Worm (Caenorhabditis elegans) whole organism, L1 larva: ENCODE measurements around the gene lgc-40.

ENCODE experiments used
- C04F5.9 ChIP-seq: sonication (generic microtip); optimal IDR thresholded peaks from 2 replicates; lab custom pipeline; 2016; ENCODE audit warnings: missing genetic modification characterization, missing compliant biosample characterization
- C16A3.4 ChIP-seq: fragments of 150-350 bp; optimal IDR thresholded peaks from 2 replicates; lab custom pipeline; 2014; ENCODE audit warnings: missing biosample characterization, missing genetic modification characterization
- Y116A8C.19 ChIP-seq: sonication (generic microtip); optimal IDR thresholded peaks from 2 replicates; lab custom pipeline; 2016; ENCODE audit warnings: missing compliant biosample characterization, missing genetic modification characterization, borderline replicate concordance
- aly-2 ChIP-seq: fragments of 150-350 bp; optimal IDR thresholded peaks from 2 replicates; lab custom pipeline; 2014; ENCODE audit warnings: missing biosample characterization, missing genetic modification characterization
- ama-1 ChIP-seq: fragments of 150-350 bp; optimal IDR thresholded peaks from 2 replicates; lab custom pipeline; 2014
- ceh-63 ChIP-seq: fragments of 200-800 bp; sonication (Bioruptor generic); optimal IDR thresholded peaks from 2 replicates; lab custom pipeline; 2018; ENCODE audit warnings: mild to moderate bottlenecking, missing genetic modification characterization, missing compliant biosample characterization
- ceh-82 ChIP-seq, 3 experiments: fragments of 150-350 bp in 1 of 3; sonication (generic microtip) in 2 of 3; optimal IDR thresholded peaks; 2 replicates each; lab custom pipeline; 2014 to 2017; ENCODE audit warnings: missing biosample characterization in 3 of 3, missing genetic modification characterization in 3 of 3
- ceh-90 ChIP-seq: sonication (generic microtip); optimal IDR thresholded peaks from 2 replicates; lab custom pipeline; 2016; ENCODE audit warnings: missing genetic modification characterization, missing compliant biosample characterization
- ces-1 ChIP-seq: fragments of 150-350 bp; optimal IDR thresholded peaks from 2 replicates; lab custom pipeline; 2014; ENCODE audit warnings: missing biosample characterization, missing genetic modification reagents, missing genetic modification characterization
- dpl-1 ChIP-seq, 3 experiments: fragments of 150-350 bp in 2 of 3; sonication (generic microtip) in 1 of 3; optimal IDR thresholded peaks; 2 replicates each; lab custom pipeline; 2014 to 2017; ENCODE audit warnings: missing biosample characterization in 3 of 3, missing genetic modification characterization in 3 of 3, missing genetic modification reagents in 3 of 3
- efl-1 ChIP-seq, 4 experiments: fragments of 150-350 bp; optimal IDR thresholded peaks in 3 of 4; peaks in 1 of 4; 1 replicate in 1 of 4; 2 replicates in 3 of 4; lab custom pipeline; 2014; ENCODE audit warnings: missing biosample characterization in 2 of 4, missing genetic modification characterization in 2 of 4, missing genetic modification reagents in 2 of 4
- egl-13 ChIP-seq: sonication (generic microtip); optimal IDR thresholded peaks from 2 replicates; lab custom pipeline; 2016; ENCODE audit warnings: missing genotype, missing genetic modification reagents, missing genetic modification characterization, missing compliant biosample characterization
- elt-2 ChIP-seq: sonication (generic microtip); optimal IDR thresholded peaks from 2 replicates; lab custom pipeline; 2016; ENCODE audit warnings: missing genetic modification characterization, mild to moderate bottlenecking, inconsistent platforms, missing compliant biosample characterization, missing genetic modification reagents
- elt-3 ChIP-seq, 6 experiments: fragments of 150-350 bp in 1 of 6; sonication (generic microtip); optimal IDR thresholded peaks; 2 replicates each; lab custom pipeline; 2017 to 2018; ENCODE audit warnings: missing biosample characterization in 6 of 6, missing genetic modification characterization in 6 of 6, inconsistent platforms in 1 of 6
- ets-5 ChIP-seq: fragments of 200-800 bp; sonication (Bioruptor generic); IDR thresholded peaks from 2 replicates; pipeline ENCODE4 v1.3.6; 2022; ENCODE audit warnings: missing genetic modification characterization, missing compliant biosample characterization
- fkh-8 ChIP-seq: sonication (generic microtip); optimal IDR thresholded peaks from 2 replicates; lab custom pipeline; 2016; ENCODE audit warnings: mild to moderate bottlenecking, missing genetic modification characterization, missing compliant biosample characterization
- fos-1 ChIP-seq: fragments of 150-350 bp; optimal IDR thresholded peaks from 2 replicates; lab custom pipeline; 2014; ENCODE audit warnings: missing biosample characterization, missing genetic modification characterization
- hlh-4 ChIP-seq: sonication (generic microtip); optimal IDR thresholded peaks from 2 replicates; lab custom pipeline; 2016; ENCODE audit warnings: mild to moderate bottlenecking, missing genetic modification characterization, missing compliant biosample characterization
- isw-1 ChIP-seq: fragments of 200-800 bp; sonication (Bioruptor generic); IDR thresholded peaks from 2 replicates; pipeline ENCODE4 v1.3.6; 2022; ENCODE audit warnings: missing genetic modification characterization, missing compliant biosample characterization
- jun-1 ChIP-seq: fragments of 150-350 bp; optimal IDR thresholded peaks from 2 replicates; lab custom pipeline; 2014; ENCODE audit warnings: missing biosample characterization, missing genetic modification reagents, missing genetic modification characterization
- lin-39 ChIP-seq: fragments of 150-350 bp; optimal IDR thresholded peaks from 2 replicates; lab custom pipeline; 2014; ENCODE audit warnings: missing biosample characterization, missing genetic modification reagents, missing genetic modification characterization
- lsy-2 ChIP-seq, 2 experiments: fragments of 150-350 bp; optimal IDR thresholded peaks; 2 replicates each; lab custom pipeline; 2014; ENCODE audit warnings: missing biosample characterization in 2 of 2, missing genetic modification characterization in 2 of 2
- mab-9 ChIP-seq: fragments of 200-800 bp; sonication (Bioruptor generic); IDR thresholded peaks from 2 replicates; pipeline ENCODE4 v1.3.6; 2022; ENCODE audit warnings: missing genetic modification reagents, missing genetic modification characterization, missing compliant biosample characterization
- mep-1 ChIP-seq: fragments of 150-350 bp; optimal IDR thresholded peaks from 2 replicates; lab custom pipeline; 2014; ENCODE audit warnings: missing biosample characterization, missing genetic modification characterization
- nhr-11 ChIP-seq: fragments of 150-350 bp; optimal IDR thresholded peaks from 2 replicates; lab custom pipeline; 2014; ENCODE audit warnings: missing biosample characterization, missing genetic modification characterization
- nhr-19 ChIP-seq: fragments of 200-800 bp; sonication (Bioruptor generic); conservative IDR thresholded peaks from 2 replicates; pipeline ENCODE4 v1.3.6; 2022; ENCODE audit warnings: missing genetic modification characterization, missing compliant biosample characterization
- nhr-20 ChIP-seq: sonication (generic microtip); optimal IDR thresholded peaks from 2 replicates; lab custom pipeline; 2016; ENCODE audit warnings: mild to moderate bottlenecking, missing genetic modification characterization, missing compliant biosample characterization
- nhr-237 ChIP-seq: fragments of 150-350 bp; optimal IDR thresholded peaks from 2 replicates; lab custom pipeline; 2014; ENCODE audit warnings: missing biosample characterization, missing genetic modification characterization
- nhr-28 ChIP-seq: fragments of 150-350 bp; optimal IDR thresholded peaks from 2 replicates; lab custom pipeline; 2014; ENCODE audit warnings: missing biosample characterization, missing genetic modification characterization
- nhr-47 ChIP-seq: sonication (generic microtip); optimal IDR thresholded peaks from 2 replicates; lab custom pipeline; 2016; ENCODE audit warnings: mild to moderate bottlenecking, missing genetic modification characterization, moderate library complexity, missing compliant biosample characterization
- nhr-71 ChIP-seq: sonication (generic microtip); optimal IDR thresholded peaks from 2 replicates; lab custom pipeline; 2016; ENCODE audit warnings: mild to moderate bottlenecking, missing genetic modification characterization, moderate library complexity, missing compliant biosample characterization
- nhr-76 ChIP-seq: sonication (generic microtip); optimal IDR thresholded peaks from 2 replicates; lab custom pipeline; 2017; ENCODE audit warnings: missing biosample characterization, missing genetic modification characterization
- nhr-77 ChIP-seq: fragments of 150-350 bp; optimal IDR thresholded peaks from 2 replicates; lab custom pipeline; 2014; ENCODE audit warnings: missing biosample characterization, missing genetic modification characterization
- nhr-84 ChIP-seq: sonication (generic microtip); optimal IDR thresholded peaks from 2 replicates; lab custom pipeline; 2017; ENCODE audit warnings: missing biosample characterization, missing genetic modification characterization
- nhr-85 ChIP-seq: sonication (generic microtip); peaks from one replicate; lab custom pipeline; 2016; ENCODE audit warnings: missing genetic modification characterization, inconsistent platforms, missing compliant biosample characterization
- nhr-90 ChIP-seq: sonication (generic microtip); optimal IDR thresholded peaks from 2 replicates; lab custom pipeline; 2016; ENCODE audit warnings: mild to moderate bottlenecking, missing genetic modification characterization, missing compliant biosample characterization; ENCODE audit not compliant: poor library complexity
- pag-3 ChIP-seq: sonication (generic microtip); optimal IDR thresholded peaks from 2 replicates; lab custom pipeline; 2017; ENCODE audit warnings: missing genetic modification characterization, mild to moderate bottlenecking, missing compliant biosample characterization, antibody characterized with exemption, borderline replicate concordance; ENCODE audit not compliant: insufficient read depth
- pax-3 ChIP-seq: fragments of 200-800 bp; sonication (Bioruptor generic); optimal IDR thresholded peaks from 2 replicates; lab custom pipeline; 2018; ENCODE audit warnings: mild to moderate bottlenecking, missing genetic modification characterization, moderate library complexity, missing compliant biosample characterization
- rnt-1 ChIP-seq: sonication (generic microtip); optimal IDR thresholded peaks from 2 replicates; lab custom pipeline; 2016; ENCODE audit warnings: mild to moderate bottlenecking, missing genetic modification characterization, moderate library complexity, missing compliant biosample characterization
- skn-1 ChIP-seq: fragments of 150-350 bp; optimal IDR thresholded peaks from 2 replicates; lab custom pipeline; 2014; ENCODE audit warnings: missing biosample characterization, missing genetic modification characterization
- snpc-4 ChIP-seq: fragments of 150-350 bp; optimal IDR thresholded peaks from 2 replicates; lab custom pipeline; 2014; ENCODE audit warnings: missing biosample characterization, missing genetic modification characterization
- snu-23 ChIP-seq: sonication (generic microtip); optimal IDR thresholded peaks from 2 replicates; lab custom pipeline; 2016; ENCODE audit warnings: missing genetic modification characterization, missing compliant biosample characterization
- sptf-1 ChIP-seq: fragments of 150-350 bp; optimal IDR thresholded peaks from 2 replicates; lab custom pipeline; 2014; ENCODE audit warnings: missing biosample characterization, missing genetic modification characterization
- tbx-2 ChIP-seq: sonication (generic microtip); optimal IDR thresholded peaks from 2 replicates; lab custom pipeline; 2016; ENCODE audit warnings: missing genetic modification characterization, missing compliant biosample characterization
- unc-30 ChIP-seq: sonication (generic microtip); optimal IDR thresholded peaks from 2 replicates; lab custom pipeline; 2017; ENCODE audit warnings: missing biosample characterization, missing genetic modification characterization
- unc-62 ChIP-seq: fragments of 150-350 bp; optimal IDR thresholded peaks from 2 replicates; lab custom pipeline; 2014; ENCODE audit warnings: missing biosample characterization, missing genetic modification reagents, missing genetic modification characterization
- unc-86 ChIP-seq: sonication (generic microtip); optimal IDR thresholded peaks from 2 replicates; lab custom pipeline; 2016; ENCODE audit warnings: missing genetic modification characterization, missing compliant biosample characterization
- unc-98 ChIP-seq: fragments of 200-800 bp; sonication (Bioruptor generic); IDR thresholded peaks from 2 replicates; pipeline ENCODE4 v1.3.6; 2022; ENCODE audit warnings: missing genetic modification characterization, missing compliant biosample characterization
- vab-15 ChIP-seq: sonication (generic microtip); optimal IDR thresholded peaks from 2 replicates; lab custom pipeline; 2017; ENCODE audit warnings: missing genotype, mild to moderate bottlenecking, missing genetic modification characterization, missing compliant biosample characterization
- zag-1 ChIP-seq: fragments of 150-350 bp; optimal IDR thresholded peaks from 2 replicates; lab custom pipeline; 2014; ENCODE audit warnings: missing biosample characterization, missing genetic modification characterization
- ztf-11 ChIP-seq, 2 experiments: sonication (generic microtip); optimal IDR thresholded peaks; 2 replicates each; lab custom pipeline; 2016 to 2017; ENCODE audit warnings: missing genetic modification characterization in 2 of 2, missing biosample characterization in 1 of 2, missing compliant biosample characterization in 1 of 2
- ztf-4 ChIP-seq: fragments of 150-350 bp; optimal IDR thresholded peaks from 2 replicates; lab custom pipeline; 2014; ENCODE audit warnings: missing biosample characterization, missing genetic modification characterization

Gene lgc-40

ce11 chrX:2368042-2368814 is 8.3 kb downstream of the lgc-40 start:
- TF ChIP-seq ztf-11 (tag; optimal IDR thresholded peaks at IDR 0.05; lab: Kevin White, UChicago), result no peak
- no peak for TF ChIP-seq rnt-1 (tag; lab: Kevin White, UChicago)
- TF ChIP-seq tbx-2 (tag; lab: Kevin White, UChicago), result peak; percentile 35
- TF ChIP-seq nhr-84 (tag; lab: Kevin White, UChicago), result no peak
- no peak for TF ChIP-seq ama-1 (lab: Kevin White, UChicago)
- peak; percentile 96 for TF ChIP-seq nhr-85
- TF ChIP-seq unc-86, result no peak
- TF ChIP-seq vab-15, result no peak
- TF ChIP-seq jun-1 (tag; lab: Kevin White, UChicago), result peak; percentile 15
- TF ChIP-seq pax-3 (tag; lab: Kevin White, UChicago), result no peak
- TF ChIP-seq ces-1 (GFP tag; lab: Kevin White, UChicago), result no peak
- TF ChIP-seq nhr-19, result no peak
- TF ChIP-seq sptf-1 (tag; lab: Kevin White, UChicago), result no peak
- TF ChIP-seq unc-98 (GFP tag; lab: Robert Waterston, UW), result no peak
- no peak for TF ChIP-seq pag-3 (tag; lab: Kevin White, UChicago)
- no peak for TF ChIP-seq zag-1
- TF ChIP-seq nhr-71 (tag; lab: Kevin White, UChicago), result peak; percentile 52
- no peak for TF ChIP-seq hlh-4 (tag; lab: Kevin White, UChicago)
- TF ChIP-seq elt-3 (tag; optimal IDR thresholded peaks at IDR 0.05; lab: Kevin White, UChicago), result peak in 2 of 6 experiments; percentile 28 to 38
- no peak for TF ChIP-seq aly-2 (tag; lab: Kevin White, UChicago)
- TF ChIP-seq ztf-4 (tag; lab: Kevin White, UChicago), result no peak
- no peak for TF ChIP-seq egl-13 (tag; lab: Kevin White, UChicago)
- no peak for TF ChIP-seq elt-2
- TF ChIP-seq ets-5, result no peak
- TF ChIP-seq Y116A8C.19 (tag; lab: Kevin White, UChicago), result no peak
- peak; percentile 34 for TF ChIP-seq snu-23 (GFP tag; lab: Kevin White, UChicago)
- no peak for TF ChIP-seq isw-1 (GFP tag; lab: Robert Waterston, UW)
- TF ChIP-seq nhr-28 (tag; lab: Kevin White, UChicago), result no peak
- no peak for TF ChIP-seq lin-39 (tag; lab: Kevin White, UChicago)
- TF ChIP-seq unc-30 (tag; lab: Kevin White, UChicago), result no peak
- TF ChIP-seq ceh-82 (tag; optimal IDR thresholded peaks at IDR 0.05; lab: Kevin White, UChicago), result no peak
- TF ChIP-seq ceh-90, result no peak
- TF ChIP-seq nhr-77 (tag; lab: Kevin White, UChicago), result no peak
- TF ChIP-seq snpc-4, result no peak
- TF ChIP-seq nhr-20 (tag; lab: Kevin White, UChicago), result peak; percentile 37
- no peak for TF ChIP-seq efl-1 (optimal IDR thresholded peaks at IDR 0.05; lab: Kevin White, UChicago)
- no peak for TF ChIP-seq efl-1 (GFP tag; optimal IDR thresholded peaks at IDR 0.05 in 1 of 2; lab: Kevin White, UChicago)
- no peak for TF ChIP-seq dpl-1 (GFP tag; optimal IDR thresholded peaks at IDR 0.05; lab: Kevin White, UChicago)
- peak in 1 of 2 experiments; percentile 8 for TF ChIP-seq lsy-2 (tag; optimal IDR thresholded peaks at IDR 0.05; lab: Kevin White, UChicago)
- peak; percentile 24 for TF ChIP-seq nhr-90
- TF ChIP-seq mep-1 (tag; lab: Kevin White, UChicago), result no peak
- no peak for TF ChIP-seq ceh-63 (GFP tag; lab: Kevin White, UChicago)
- peak; percentile 13 for TF ChIP-seq nhr-47
- peak; percentile 3 for TF ChIP-seq fos-1 (tag; lab: Kevin White, UChicago)
- TF ChIP-seq C04F5.9 (tag; lab: Kevin White, UChicago), result no peak
- TF ChIP-seq nhr-237 (tag; lab: Kevin White, UChicago), result no peak
- no peak for TF ChIP-seq unc-62 (GFP tag; lab: Kevin White, UChicago)
- no peak for TF ChIP-seq nhr-11 (tag; lab: Kevin White, UChicago)
- no peak for TF ChIP-seq fkh-8 (tag; lab: Kevin White, UChicago)
- no peak for TF ChIP-seq nhr-76 (tag; lab: Kevin White, UChicago)
- TF ChIP-seq skn-1 (tag; lab: Kevin White, UChicago), result peak; percentile 12
- TF ChIP-seq mab-9 (GFP tag; lab: Robert Waterston, UW), result no peak
- no peak for TF ChIP-seq C16A3.4 (tag; lab: Kevin White, UChicago)
